Fruit fly (Drosophila melanogaster) whole organism, embryonic: ENCODE data around the gene clumsy.

Experiments used
- Ada2b ChIP-seq: fragments of 200-800 bp; sonication (Bioruptor generic); IDR thresholded peaks from 2 replicates; pipeline ENCODE4 v1.3.6; 2022; ENCODE audit warnings: missing biosample characterization, missing genetic modification characterization
- Awh ChIP-seq: fragments of 200-800 bp; sonication (Bioruptor generic); IDR thresholded peaks from 2 replicates; pipeline ENCODE4, ENCODE4 v1.3.6; 2022; ENCODE audit warnings: missing biosample characterization, missing genetic modification characterization
- Blimp-1 ChIP-seq: fragments of 200-800 bp; sonication (Bioruptor generic); optimal IDR thresholded peaks from 3 replicates; lab custom pipeline; 2018; ENCODE audit warnings: missing biosample characterization, missing genetic modification characterization, mild to moderate bottlenecking, moderate library complexity, missing genetic modification reagents
- CG10147 ChIP-seq: fragments of 200-800 bp; sonication (Bioruptor generic); optimal IDR thresholded peaks from 2 replicates; lab custom pipeline; 2019; ENCODE audit warnings: missing biosample characterization, mild to moderate bottlenecking, missing genetic modification characterization, moderate library complexity
- CG10979 ChIP-seq: fragments of 200-800 bp; sonication (Bioruptor generic); optimal IDR thresholded peaks from 2 replicates; lab custom pipeline; 2018; ENCODE audit warnings: missing biosample characterization, mild to moderate bottlenecking, missing genetic modification characterization, moderate library complexity
- CG12071 ChIP-seq: fragments of 200-800 bp; sonication (Bioruptor generic); optimal IDR thresholded peaks from 3 replicates; lab custom pipeline; 2018; ENCODE audit warnings: missing biosample characterization, mild to moderate bottlenecking, missing genetic modification characterization
- CG12219 ChIP-seq: fragments of 200-800 bp; sonication (Bioruptor generic); optimal IDR thresholded peaks from 3 replicates; lab custom pipeline; 2018; ENCODE audit warnings: missing biosample characterization, mild to moderate bottlenecking, missing genetic modification characterization
- CG12391 ChIP-seq: fragments of 200-800 bp; sonication (Bioruptor generic); optimal IDR thresholded peaks from 3 replicates; lab custom pipeline; 2018; ENCODE audit warnings: missing biosample characterization, mild to moderate bottlenecking, missing genetic modification characterization, moderate library complexity
- CG12744 ChIP-seq: fragments of 200-800 bp; sonication (Bioruptor generic); optimal IDR thresholded peaks from 2 replicates; lab custom pipeline; 2016; ENCODE audit warnings: missing biosample characterization, missing genetic modification characterization
- CG13424 ChIP-seq: fragments of 200-800 bp; sonication (Bioruptor generic); optimal IDR thresholded peaks from 2 replicates; lab custom pipeline; 2019; ENCODE audit warnings: missing biosample characterization, mild to moderate bottlenecking, missing genetic modification characterization, moderate library complexity
- CG1529 ChIP-seq: fragments of 200-800 bp; sonication (Bioruptor generic); optimal IDR thresholded peaks from 3 replicates; lab custom pipeline; 2018; ENCODE audit warnings: missing biosample characterization, missing genetic modification characterization
- CG1647 ChIP-seq: fragments of 200-800 bp; sonication (Bioruptor generic); optimal IDR thresholded peaks from 3 replicates; lab custom pipeline; 2016; ENCODE audit warnings: missing biosample characterization, missing genetic modification characterization
- CG30431 ChIP-seq: fragments of 200-800 bp; sonication (Bioruptor generic); optimal IDR thresholded peaks from 2 replicates; lab custom pipeline; 2017; ENCODE audit warnings: missing biosample characterization, missing genetic modification characterization
- CG34422 ChIP-seq: fragments of 200-800 bp; sonication (Bioruptor generic); IDR thresholded peaks from 3 replicates; pipeline ENCODE4 v1.3.6; 2022; ENCODE audit warnings: missing biosample characterization, missing genetic modification characterization
- CG3838 ChIP-seq: fragments of 200-800 bp; sonication (Bioruptor generic); optimal IDR thresholded peaks from 3 replicates; lab custom pipeline; 2016; ENCODE audit warnings: missing biosample characterization, missing genetic modification characterization
- CG3995 ChIP-seq: fragments of 200-800 bp; sonication (Bioruptor generic); optimal IDR thresholded peaks from 3 replicates; lab custom pipeline; 2016; ENCODE audit warnings: missing biosample characterization, missing genetic modification characterization
- CG4617 ChIP-seq: fragments of 200-800 bp; sonication (Bioruptor generic); optimal IDR thresholded peaks from 3 replicates; lab custom pipeline; 2016; ENCODE audit warnings: missing biosample characterization, missing genetic modification characterization, borderline replicate concordance
- CG6254 ChIP-seq: fragments of 200-800 bp; sonication (Bioruptor generic); optimal IDR thresholded peaks from 3 replicates; lab custom pipeline; 2017; ENCODE audit warnings: mild to moderate bottlenecking, missing biosample characterization, missing genetic modification reagents, missing genetic modification characterization
- CG6689 ChIP-seq: fragments of 200-800 bp; sonication (Bioruptor generic); IDR thresholded peaks from 2 replicates; pipeline ENCODE4 v1.3.6; 2022; ENCODE audit warnings: missing biosample characterization, missing genetic modification characterization
- CG9727 ChIP-seq: fragments of 200-800 bp; sonication (Bioruptor generic); optimal IDR thresholded peaks from 3 replicates; lab custom pipeline; 2017; ENCODE audit warnings: missing biosample characterization, mild to moderate bottlenecking, missing genetic modification characterization
- CG9932 ChIP-seq: fragments of 200-800 bp; sonication (Bioruptor generic); IDR thresholded peaks from 2 replicates; pipeline ENCODE4 v1.3.6; 2022; ENCODE audit warnings: missing biosample characterization, missing genetic modification characterization
- Dref ChIP-seq: fragments of 200-800 bp; sonication (Bioruptor generic); IDR thresholded peaks from 2 replicates; pipeline ENCODE4 v1.3.6; 2022; ENCODE audit warnings: missing biosample characterization, missing genetic modification characterization
- E2f1 ChIP-seq: fragments of 200-800 bp; sonication (Bioruptor generic); IDR thresholded peaks from 2 replicates; pipeline ENCODE4 v1.3.6; 2022; ENCODE audit warnings: missing biosample characterization, missing genetic modification characterization
- Elba2 ChIP-seq: fragments of 200-800 bp; sonication (Bioruptor generic); optimal IDR thresholded peaks from 3 replicates; lab custom pipeline; 2016; ENCODE audit warnings: missing biosample characterization, missing genetic modification characterization
- HLH3B ChIP-seq: fragments of 200-800 bp; sonication (Bioruptor generic); IDR thresholded peaks from 2 replicates; pipeline ENCODE4 v1.3.6; 2022; ENCODE audit warnings: missing biosample characterization, missing genetic modification characterization
- HLH4C ChIP-seq: fragments of 200-800 bp; sonication (Bioruptor generic); IDR thresholded peaks from 3 replicates; pipeline ENCODE4 v1.3.6; 2022; ENCODE audit warnings: missing biosample characterization, missing genetic modification characterization; ENCODE audit not compliant: partially characterized antibody
- Hand ChIP-seq: fragments of 200-800 bp; sonication (Bioruptor generic); optimal IDR thresholded peaks from 2 replicates; lab custom pipeline; 2017; ENCODE audit warnings: mild to moderate bottlenecking, missing biosample characterization, missing genetic modification reagents, missing genetic modification characterization
- MBD-R2 ChIP-seq: fragments of 200-800 bp; sonication (Bioruptor generic); IDR thresholded peaks from 2 replicates; pipeline ENCODE4 v1.3.6; 2022; ENCODE audit warnings: missing biosample characterization, missing genetic modification characterization
- MESR4 ChIP-seq: fragments of 200-800 bp; sonication (Bioruptor generic); optimal IDR thresholded peaks from 2 replicates; lab custom pipeline; 2018; ENCODE audit warnings: missing biosample characterization, mild to moderate bottlenecking, missing genetic modification characterization, moderate library complexity
- Mes4 ChIP-seq: fragments of 200-800 bp; sonication (Bioruptor generic); optimal IDR thresholded peaks from 2 replicates; lab custom pipeline; 2016; ENCODE audit warnings: missing biosample characterization, missing genetic modification characterization
- Sin3A ChIP-seq: fragments of >200 bp; optimal IDR thresholded peaks from 2 replicates; lab custom pipeline; 2018
- Sry-β ChIP-seq: fragments of 200-800 bp; sonication (Bioruptor generic); optimal IDR thresholded peaks from 2 replicates; lab custom pipeline; 2018; ENCODE audit warnings: missing biosample characterization, mild to moderate bottlenecking, missing genetic modification characterization, moderate library complexity
- Sry-δ ChIP-seq: fragments of 200-800 bp; sonication (Bioruptor generic); optimal IDR thresholded peaks from 2 replicates; lab custom pipeline; 2016; ENCODE audit warnings: missing biosample characterization, missing genetic modification characterization
- Xrp1 ChIP-seq: fragments of 200-800 bp; sonication (Bioruptor generic); IDR thresholded peaks from 2 replicates; pipeline ENCODE4 v1.3.6; 2022; ENCODE audit warnings: missing biosample characterization, missing genetic modification characterization
- ac ChIP-seq: fragments of 200-800 bp; sonication (Bioruptor generic); optimal IDR thresholded peaks from 3 replicates; lab custom pipeline; 2017; ENCODE audit warnings: missing biosample characterization, mild to moderate bottlenecking, missing genetic modification characterization
- cg ChIP-seq: fragments of 200-800 bp; sonication (Bioruptor generic); optimal IDR thresholded peaks from 3 replicates; lab custom pipeline; 2019; ENCODE audit warnings: missing biosample characterization, mild to moderate bottlenecking, missing genetic modification characterization, moderate library complexity
- chm ChIP-seq: fragments of 200-800 bp; sonication (Bioruptor generic); IDR thresholded peaks from 2 replicates; pipeline ENCODE4 v1.3.6; 2022; ENCODE audit warnings: missing biosample characterization, missing genetic modification characterization
- jing ChIP-seq: fragments of 200-800 bp; sonication (Bioruptor generic); optimal IDR thresholded peaks from 2 replicates; lab custom pipeline; 2018; ENCODE audit warnings: missing biosample characterization, mild to moderate bottlenecking, missing genetic modification characterization
- kni ChIP-seq: fragments of 200-800 bp; sonication (Bioruptor generic); optimal IDR thresholded peaks from 3 replicates; lab custom pipeline; 2017; ENCODE audit warnings: mild to moderate bottlenecking, missing biosample characterization, missing genetic modification reagents, missing genetic modification characterization
- lilli ChIP-seq: fragments of 200-800 bp; sonication (Bioruptor generic); optimal IDR thresholded peaks from 3 replicates; lab custom pipeline; 2016; ENCODE audit warnings: missing biosample characterization, missing genetic modification characterization
- lov ChIP-seq, 2 experiments: fragments of 200-800 bp in 1 of 2; fragments of >200 bp in 1 of 2; sonication (Bioruptor generic) in 1 of 2; IDR thresholded peaks in 1 of 2; optimal IDR thresholded peaks in 1 of 2; 2 replicates in 1 of 2; 3 replicates in 1 of 2; pipeline versions ENCODE4 v1.3.6 to Lab custom; 2017 to 2022; ENCODE audit warnings: missing biosample characterization in 1 of 2, missing genetic modification characterization in 1 of 2
- mld ChIP-seq: fragments of 200-800 bp; sonication (Bioruptor generic); IDR thresholded peaks from 3 replicates; pipeline ENCODE4 v1.3.6; 2022; ENCODE audit warnings: missing biosample characterization, missing genetic modification characterization; ENCODE audit not compliant: partially characterized antibody
- p53 ChIP-seq: fragments of 200-800 bp; sonication (Bioruptor generic); optimal IDR thresholded peaks from 2 replicates; lab custom pipeline; 2016; ENCODE audit warnings: missing biosample characterization, missing genetic modification characterization
- pho ChIP-seq: fragments of 200-800 bp; sonication (Bioruptor generic); optimal IDR thresholded peaks from 2 replicates; lab custom pipeline; 2016; ENCODE audit warnings: missing biosample characterization, missing genetic modification characterization
- row ChIP-seq: fragments of 200-800 bp; sonication (Bioruptor generic); IDR thresholded peaks from 3 replicates; pipeline ENCODE4 v1.3.6; 2022; ENCODE audit warnings: missing biosample characterization, missing genetic modification characterization
- sima ChIP-seq: fragments of 200-800 bp; sonication (Bioruptor generic); optimal IDR thresholded peaks from 2 replicates; lab custom pipeline; 2016; ENCODE audit warnings: missing biosample characterization, missing genetic modification characterization
- slp2 ChIP-seq: fragments of 200-800 bp; sonication (Bioruptor generic); optimal IDR thresholded peaks from 2 replicates; lab custom pipeline; 2016; ENCODE audit warnings: missing biosample characterization, missing genetic modification characterization
- tup ChIP-seq: fragments of 200-800 bp; sonication (Bioruptor generic); optimal IDR thresholded peaks from 2 replicates; lab custom pipeline; 2016; ENCODE audit warnings: missing biosample characterization, mild to moderate bottlenecking, missing genetic modification characterization, moderate library complexity
- vvl ChIP-seq: fragments of 200-800 bp; sonication (Bioruptor generic); IDR thresholded peaks from 2 replicates; pipeline ENCODE4 v1.3.6; 2022; ENCODE audit warnings: missing biosample characterization, missing genetic modification characterization
- wek ChIP-seq: fragments of 200-800 bp; sonication (Bioruptor generic); optimal IDR thresholded peaks from 3 replicates; lab custom pipeline; 2018; ENCODE audit warnings: missing biosample characterization, mild to moderate bottlenecking, missing genetic modification characterization, moderate library complexity
- zf30C ChIP-seq: fragments of 200-800 bp; sonication (Bioruptor generic); optimal IDR thresholded peaks from 3 replicates; lab custom pipeline; 2018; ENCODE audit warnings: missing biosample characterization, mild to moderate bottlenecking, missing genetic modification characterization

clumsy gene

DNA sequence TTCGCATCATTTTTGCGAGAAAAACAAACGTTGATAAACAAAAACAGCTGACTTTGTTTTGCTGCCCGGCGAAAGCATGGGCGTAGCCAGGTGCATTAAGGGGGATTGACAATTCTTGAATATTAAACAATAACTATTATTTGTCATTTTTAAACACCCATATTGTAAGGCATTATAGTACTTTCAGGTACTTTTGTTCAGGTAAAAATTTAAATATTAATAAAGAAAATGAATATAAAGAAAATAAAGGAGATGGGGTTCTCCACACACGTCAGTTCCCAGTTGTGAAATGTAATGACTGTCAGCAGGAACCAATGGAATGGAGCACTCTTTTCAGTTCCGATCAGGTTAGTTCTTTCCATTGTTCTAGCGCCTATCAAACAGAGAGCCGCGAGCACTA, 47.7 kb upstream of the clumsy start, which contains the start of the genes Coq3 and Pld3 (continued):
- TF ChIP-seq jing (GFP tag; lab: Kevin White, UChicago) (no peak), slp2 (GFP tag; lab: Kevin White, UChicago) (peak; percentile 48), tup (GFP tag; lab: Kevin White, UChicago) (peak; percentile 50), Mes4 (GFP tag; lab: Kevin White, UChicago) (peak; percentile 23), cg (no peak), CG10979 (tag; lab: Kevin White, UChicago) (peak; percentile 80), pho (peak; percentile 80), Sin3A (no peak), CG9932 (GFP tag; lab: Robert Waterston, UW) (peak; percentile 80), ac (GFP tag; lab: Kevin White, UChicago) (peak; percentile 47), zf30C (GFP tag; lab: Kevin White, UChicago) (no peak), lilli (peak; percentile 92), Hand (GFP tag; lab: Kevin White, UChicago) (peak; percentile 48), CG4617 (GFP tag; lab: Kevin White, UChicago) (peak; percentile 50), CG12744 (GFP tag; lab: Kevin White, UChicago) (peak; percentile 63), CG6689 (peak; percentile 82), CG34422 (GFP tag; lab: Robert Waterston, UW) (peak; percentile 77), CG3995 (GFP tag; lab: Kevin White, UChicago) (peak; percentile 77), Sry-δ (peak; percentile 23), CG6254 (GFP tag; lab: Kevin White, UChicago) (peak; percentile 71), vvl (GFP tag; lab: Robert Waterston, UW) (peak; percentile 94), CG10147 (peak; percentile 76), HLH3B (peak; percentile 72), CG9727 (GFP tag; lab: Kevin White, UChicago) (peak; percentile 77), Xrp1 (GFP tag; lab: Robert Waterston, UW) (peak; percentile 90), CG12391 (peak; percentile 86), CG1647 (GFP tag; lab: Kevin White, UChicago) (peak; percentile 54), Elba2 (GFP tag; lab: Kevin White, UChicago) (no peak), HLH4C (GFP tag; lab: Robert Waterston, UW) (no peak), Sry-β (GFP tag; lab: Kevin White, UChicago) (no peak), sima (no peak), CG12071 (GFP tag; lab: Kevin White, UChicago) (peak; percentile 64), row (peak; percentile 85), lov (optimal IDR thresholded peaks at IDR 0.05; lab: Kevin White, UChicago) (no peak), lov (GFP tag; IDR thresholded peaks at IDR 0.05; lab: Robert Waterston, UW) (peak; percentile 80; the same call in 1 of the 3 replicates), mld (GFP tag; lab: Robert Waterston, UW) (no peak), kni (GFP tag; lab: Kevin White, UChicago) (no peak), MESR4 (peak; percentile 16), CG13424 (peak; percentile 85), CG3838 (peak; percentile 25), chm (GFP tag; lab: Robert Waterston, UW) (peak; percentile 72), CG1529 (GFP tag; lab: Kevin White, UChicago) (peak; percentile 65), Dref (GFP tag; lab: Robert Waterston, UW) (no peak), p53 (GFP tag; lab: Kevin White, UChicago) (no peak), CG12219 (GFP tag; lab: Kevin White, UChicago) (peak; percentile 56), wek (GFP tag; lab: Kevin White, UChicago) (peak; percentile 30), CG30431 (peak; percentile 64), Blimp-1 (peak; percentile 79), E2f1 (GFP tag; lab: Robert Waterston, UW) (peak; percentile 73), Awh (GFP tag; lab: Robert Waterston, UW) (peak; percentile 69), Ada2b (GFP tag; lab: Robert Waterston, UW) (peak; percentile 69), MBD-R2 (GFP tag; lab: Robert Waterston, UW) (peak; percentile 81)
